Fruit fly (Drosophila melanogaster): Measurements from ENCODE around the gene ATPsynE.

The ATPsynE gene

DNA sequence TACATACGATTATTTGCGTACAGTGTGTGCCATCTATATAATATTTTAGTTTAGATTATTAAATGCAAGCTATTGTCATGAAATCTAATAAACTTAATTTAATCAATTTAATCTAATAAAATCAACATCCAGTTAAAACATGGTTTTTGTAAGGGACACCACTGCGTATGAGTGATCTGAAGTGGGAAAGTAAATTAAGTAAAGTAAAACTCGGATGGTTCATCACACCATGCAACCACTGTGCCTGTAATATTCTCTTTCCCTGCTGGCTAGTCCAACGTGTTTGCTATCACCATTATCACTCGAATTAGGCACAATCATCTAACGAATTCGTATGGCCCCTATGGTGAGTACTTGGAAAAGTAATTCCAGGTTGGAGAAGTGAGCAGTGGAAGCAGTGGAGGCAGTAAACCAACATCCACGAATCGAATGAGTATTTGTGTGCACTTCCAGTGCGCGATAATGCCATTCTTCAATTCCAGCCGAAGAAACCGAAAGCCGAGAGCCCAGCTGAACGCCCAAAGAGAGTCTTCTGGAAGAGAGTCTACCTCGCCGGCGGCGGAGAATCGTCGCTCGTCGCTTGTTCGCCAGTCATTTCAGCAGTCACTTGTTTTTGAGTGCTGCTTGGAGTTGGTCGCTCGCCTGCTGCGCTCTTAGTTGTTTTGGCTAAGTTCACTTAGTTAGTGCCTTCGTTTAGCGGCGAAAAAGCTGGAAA is 37.9 kb upstream of the ATPsynE start, which contains the start of gene red (continued):
- TF ChIP-seq ERR (GFP tag; optimal IDR thresholded peaks at IDR 0.05) (peak; percentile 17), phol (tag; optimal IDR thresholded peaks at IDR 0.05) (peak; percentile 67), ftz-f1 (GFP tag; optimal IDR thresholded peaks at IDR 0.05) (no peak), Bgb (GFP tag; IDR thresholded peaks at IDR 0.05; ENCODE audit: partially characterized antibody) (no peak), kah (GFP tag; optimal IDR thresholded peaks at IDR 0.05) (no peak), zen2 (GFP tag; IDR thresholded peaks at IDR 0.05; ENCODE audit: partially characterized antibody) (no peak), MESR4 (GFP tag; optimal IDR thresholded peaks at IDR 0.05) (no peak), lola (GFP tag; optimal IDR thresholded peaks at IDR 0.05) (peak in 1 of 3 experiments; percentile 35), vfl (GFP tag; optimal IDR thresholded peaks at IDR 0.05) (no peak), nom (GFP tag; optimal IDR thresholded peaks at IDR 0.05) (peak; percentile 69), CG30403 (GFP tag; optimal IDR thresholded peaks at IDR 0.05) (peak; percentile 69), CG7372 (GFP tag; IDR thresholded peaks at IDR 0.05) (peak; percentile 78), slp2 (GFP tag; optimal IDR thresholded peaks at IDR 0.05) (no peak), Optix (GFP tag; IDR thresholded peaks at IDR 0.05) (0 out of 3 replicates have a peak, but pooled peaks have one; percentile 33), run (tag; optimal IDR thresholded peaks at IDR 0.05) (peak; percentile 32), CoRest (tag; optimal IDR thresholded peaks at IDR 0.05) (peak; percentile 81), tna (GFP tag; IDR thresholded peaks at IDR 0.05; ENCODE audit: partially characterized antibody) (no peak), dysf (GFP tag; IDR thresholded peaks at IDR 0.05) (peak; percentile 84), cg (GFP tag; optimal IDR thresholded peaks at IDR 0.05) (peak; percentile 31), CG9609 (GFP tag; optimal IDR thresholded peaks at IDR 0.05) (peak; percentile 50), NK7.1 (GFP tag; optimal IDR thresholded peaks at IDR 0.05) (peak; percentile 49), Asciz (GFP tag; optimal IDR thresholded peaks at IDR 0.05) (peak; percentile 59), Poxn (GFP tag; IDR thresholded peaks at IDR 0.05) (peak; percentile 39; the same call in 1 of the 2 replicates), usp (GFP tag; optimal IDR thresholded peaks at IDR 0.05) (no peak), unc-4 (GFP tag; IDR thresholded peaks at IDR 0.05; ENCODE audit: partially characterized antibody) (peak; percentile 47), CG12104 (GFP tag; optimal IDR thresholded peaks at IDR 0.05) (peak; percentile 57), kay (GFP tag; optimal IDR thresholded peaks at IDR 0.05) (no peak), Oli (tag; optimal IDR thresholded peaks at IDR 0.05) (peak; percentile 75), al (GFP tag; IDR thresholded peaks at IDR 0.05) (peak; percentile 49), Ets65A (GFP tag) (peak; percentile 92), CG12236 (GFP tag; optimal IDR thresholded peaks at IDR 0.05) (no peak), sens-2 (GFP tag; IDR thresholded peaks at IDR 0.05) (0 out of 2 replicates have a peak, but pooled peaks have one; percentile 9), fd3F (GFP tag; optimal IDR thresholded peaks at IDR 0.05) (peak; percentile 62), CG8089 (GFP tag; optimal IDR thresholded peaks at IDR 0.05) (no peak), MBD-R2 (GFP tag; IDR thresholded peaks at IDR 0.05) (peak; percentile 50; the same call in 1 of the 2 replicates), bowl (GFP tag; IDR thresholded peaks at IDR 0.05) (no peak), mam (GFP tag; optimal IDR thresholded peaks at IDR 0.05) (peak; percentile 63), cad (GFP tag; optimal IDR thresholded peaks at IDR 0.05) (no peak), CG42726 (GFP tag; IDR thresholded peaks at IDR 0.05; ENCODE audit: partially characterized antibody) (no peak), HLH4C (GFP tag; IDR thresholded peaks at IDR 0.05; ENCODE audit: partially characterized antibody) (0 out of 3 replicates have a peak, but pooled peaks have one; percentile 22), pzg (GFP tag; optimal IDR thresholded peaks at IDR 0.05) (peak; percentile 5), bcd (GFP tag; optimal IDR thresholded peaks at IDR 0.05) (peak; percentile 78), Dad (GFP tag; optimal IDR thresholded peaks at IDR 0.05) (peak; percentile 28), stwl (tag; optimal IDR thresholded peaks at IDR 0.05) (no peak), Dll (GFP tag; IDR thresholded peaks at IDR 0.05; ENCODE audit: partially characterized antibody) (no peak), Dp (GFP tag; optimal IDR thresholded peaks at IDR 0.05) (no peak), CG17328 (GFP tag; IDR thresholded peaks at IDR 0.05) (peak; percentile 58), ase (GFP tag; IDR thresholded peaks at IDR 0.05) (peak; percentile 57; the same call in 1 of the 3 replicates), NC2α (GFP tag; optimal IDR thresholded peaks at IDR 0.05) (no peak)
